Worm (Caenorhabditis elegans) whole organism, young adult: ENCODE data around the gene frpr-9.

Experiments
- nfya-1 ChIP-seq: sonication (generic microtip); optimal IDR thresholded peaks from 2 replicates; lab custom pipeline; 2017; ENCODE audit warnings: antibody characterized with exemption, missing compliant biosample characterization, missing genetic modification characterization, borderline replicate concordance; ENCODE audit not compliant: insufficient read depth
- nhr-90 ChIP-seq: sonication (generic microtip); optimal IDR thresholded peaks from 2 replicates; lab custom pipeline; 2016; ENCODE audit warnings: missing genotype, mild to moderate bottlenecking, missing genetic modification characterization, missing compliant biosample characterization
- sptf-2 ChIP-seq: fragments of 200-800 bp; sonication (Bioruptor generic); optimal IDR thresholded peaks from 2 replicates; lab custom pipeline; 2018; ENCODE audit warnings: mild to moderate bottlenecking, missing genetic modification characterization, missing compliant biosample characterization

DNA sequence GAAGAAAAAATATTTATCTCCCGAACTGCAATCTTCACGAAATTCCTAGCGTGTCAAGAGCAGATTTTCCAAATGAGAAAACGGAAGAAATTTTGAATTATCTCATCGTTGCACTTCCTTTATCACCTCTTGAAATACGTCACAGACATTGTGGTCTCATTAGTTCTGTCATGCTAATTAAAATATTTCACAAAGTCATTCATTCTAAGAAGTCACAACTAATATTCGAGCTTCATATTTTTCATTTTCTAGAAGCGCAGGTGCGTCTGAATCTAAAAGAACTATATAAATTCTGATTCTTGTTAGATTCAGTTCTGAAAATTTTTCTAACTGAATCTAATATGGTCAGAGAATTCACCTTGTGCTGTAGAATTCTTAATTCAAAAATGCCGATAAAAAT, 44.7 kb upstream of the frpr-9 start:
- TF ChIP-seq nhr-90 (tag; lab: Kevin White, UChicago) (no peak), nfya-1 (no peak), sptf-2 (no peak)
